Fruit fly (Drosophila melanogaster) whole organism, embryonic: ENCODE data around the gene lilli.
A peak's percentile ranks its signal among the peaks of the same experiment; 100 is the strongest.

Source experiments
- Atf6 ChIP-seq: fragments of 200-800 bp; sonication (Bioruptor generic); IDR thresholded peaks from 2 replicates; pipeline ENCODE4 v1.3.6; 2022; ENCODE audit warnings: missing biosample characterization, missing genetic modification characterization
- BEAF-32 ChIP-seq: fragments of 200-800 bp; sonication (Bioruptor generic); optimal IDR thresholded peaks from 3 replicates; lab custom pipeline; 2017; ENCODE audit warnings: missing biosample characterization, missing genetic modification characterization, mild to moderate bottlenecking, moderate library complexity, missing genetic modification reagents
- CG10147 ChIP-seq: fragments of 200-800 bp; sonication (Bioruptor generic); optimal IDR thresholded peaks from 2 replicates; lab custom pipeline; 2019; ENCODE audit warnings: missing biosample characterization, mild to moderate bottlenecking, missing genetic modification characterization, moderate library complexity
- CG10209 ChIP-seq: fragments of 200-800 bp; sonication (Bioruptor generic); optimal IDR thresholded peaks from 3 replicates; lab custom pipeline; 2017; ENCODE audit warnings: missing biosample characterization, mild to moderate bottlenecking, missing genetic modification characterization, missing genetic modification reagents
- CG11456 ChIP-seq: fragments of 200-800 bp; sonication (Bioruptor generic); IDR thresholded peaks from 3 replicates; pipeline ENCODE4 v1.3.6; 2022; ENCODE audit warnings: missing biosample characterization, missing genetic modification characterization
- CG11504 ChIP-seq: fragments of 200-800 bp; sonication (Bioruptor generic); optimal IDR thresholded peaks from 3 replicates; lab custom pipeline; 2019; ENCODE audit warnings: missing biosample characterization, mild to moderate bottlenecking, missing genetic modification characterization, moderate library complexity
- CG13296 ChIP-seq: fragments of 200-800 bp; sonication (Bioruptor generic); optimal IDR thresholded peaks from 3 replicates; lab custom pipeline; 2018; ENCODE audit warnings: missing biosample characterization, mild to moderate bottlenecking, missing genetic modification characterization
- CG17361 ChIP-seq: fragments of 200-800 bp; sonication (Bioruptor generic); IDR thresholded peaks from 3 replicates; pipeline ENCODE4 v1.3.6; 2022; ENCODE audit warnings: missing biosample characterization, missing genetic modification characterization
- CG17612 ChIP-seq: fragments of 200-800 bp; sonication (Bioruptor generic); IDR thresholded peaks from 2 replicates; pipeline ENCODE4 v1.3.6; 2022; ENCODE audit warnings: missing biosample characterization, missing genetic modification characterization
- CG18764 ChIP-seq: fragments of 200-800 bp; sonication (Bioruptor generic); optimal IDR thresholded peaks from 3 replicates; lab custom pipeline; 2016; ENCODE audit warnings: missing biosample characterization, missing genetic modification characterization
- CG2875 ChIP-seq: fragments of 200-800 bp; sonication (Bioruptor generic); optimal IDR thresholded peaks from 2 replicates; lab custom pipeline; 2017; ENCODE audit warnings: missing biosample characterization, mild to moderate bottlenecking, missing genetic modification characterization, missing genetic modification reagents
- CG2889 ChIP-seq: fragments of 200-800 bp; sonication (Bioruptor generic); IDR thresholded peaks from 3 replicates; pipeline ENCODE4 v1.3.6; 2022; ENCODE audit warnings: missing biosample characterization, missing genetic modification characterization
- CG30431 ChIP-seq: fragments of 200-800 bp; sonication (Bioruptor generic); optimal IDR thresholded peaks from 2 replicates; lab custom pipeline; 2017; ENCODE audit warnings: missing biosample characterization, missing genetic modification characterization
- CG34224 ChIP-seq: fragments of 200-800 bp; sonication (Bioruptor generic); IDR thresholded peaks from 3 replicates; pipeline ENCODE4 v1.3.6; 2022; ENCODE audit warnings: missing biosample characterization, missing genetic modification characterization; ENCODE audit not compliant: partially characterized antibody
- CG4854 ChIP-seq: fragments of 200-800 bp; sonication (Bioruptor generic); optimal IDR thresholded peaks from 2 replicates; lab custom pipeline; 2016; ENCODE audit warnings: missing biosample characterization, missing genetic modification characterization, inconsistent platforms
- CG6854 ChIP-seq: fragments of 200-800 bp; sonication (Bioruptor generic); optimal IDR thresholded peaks from 3 replicates; lab custom pipeline; 2017; ENCODE audit warnings: missing biosample characterization, mild to moderate bottlenecking, missing genetic modification characterization
- CG8924 ChIP-seq: fragments of 200-800 bp; optimal IDR thresholded peaks from 3 replicates; lab custom pipeline; 2019; ENCODE audit warnings: missing biosample characterization, mild to moderate bottlenecking, missing genetic modification characterization, moderate library complexity
- CG9437 ChIP-seq: fragments of 200-800 bp; sonication (Bioruptor generic); optimal IDR thresholded peaks from 2 replicates; lab custom pipeline; 2018; ENCODE audit warnings: missing biosample characterization, mild to moderate bottlenecking, missing genetic modification characterization
- Chrac-16 ChIP-seq: fragments of 200-800 bp; sonication (Bioruptor generic); optimal IDR thresholded peaks from 3 replicates; lab custom pipeline; 2016; ENCODE audit warnings: missing biosample characterization, missing genetic modification characterization
- Drgx ChIP-seq: fragments of 200-800 bp; sonication (Bioruptor generic); IDR thresholded peaks from 2 replicates; pipeline ENCODE4 v1.3.6; 2022; ENCODE audit warnings: missing biosample characterization, missing genetic modification characterization
- Elba2 ChIP-seq: fragments of 200-800 bp; sonication (Bioruptor generic); optimal IDR thresholded peaks from 3 replicates; lab custom pipeline; 2016; ENCODE audit warnings: missing biosample characterization, missing genetic modification characterization
- HmgD ChIP-seq: fragments of 200-800 bp; sonication (Bioruptor generic); optimal IDR thresholded peaks from 3 replicates; lab custom pipeline; 2016; ENCODE audit warnings: missing biosample characterization, missing genetic modification characterization
- Hmx ChIP-seq: fragments of 200-800 bp; sonication (Bioruptor generic); optimal IDR thresholded peaks from 2 replicates; lab custom pipeline; 2016; ENCODE audit warnings: missing biosample characterization, missing genetic modification characterization
- Hr39 ChIP-seq: fragments of >200 bp; optimal IDR thresholded peaks from 2 replicates; lab custom pipeline; 2017
- Hr51 ChIP-seq, 2 experiments: fragments of 200-800 bp; sonication (Bioruptor generic); optimal IDR thresholded peaks; 2 replicates in 1 of 2; 3 replicates in 1 of 2; lab custom pipeline; 2016 to 2018; ENCODE audit warnings: missing biosample characterization in 2 of 2, missing genetic modification characterization in 2 of 2, mild to moderate bottlenecking in 1 of 2, moderate library complexity in 1 of 2
- Jarid2 ChIP-seq: fragments of 200-800 bp; sonication (Bioruptor generic); optimal IDR thresholded peaks from 3 replicates; lab custom pipeline; 2017; ENCODE audit warnings: mild to moderate bottlenecking, missing biosample characterization, missing genetic modification reagents, missing genetic modification characterization
- Lpt ChIP-seq: fragments of >200 bp; optimal IDR thresholded peaks from 2 replicates; lab custom pipeline; 2018; ENCODE audit warnings: missing biosample characterization, missing genetic modification characterization
- Med ChIP-seq: fragments of 200-800 bp; sonication (Bioruptor generic); peaks from one replicate; lab custom pipeline; 2016; ENCODE audit warnings: missing biosample characterization, missing genetic modification characterization, mild to moderate bottlenecking, inconsistent platforms, moderate library complexity
- Nf-YA ChIP-seq: fragments of 200-800 bp; sonication (Bioruptor generic); IDR thresholded peaks from 2 replicates; pipeline ENCODE4 v1.3.6; 2022; ENCODE audit warnings: missing biosample characterization, missing genetic modification characterization
- abd-A ChIP-seq: fragments of 200-800 bp; sonication (Bioruptor generic); optimal IDR thresholded peaks from 3 replicates; lab custom pipeline; 2019; ENCODE audit warnings: missing biosample characterization, mild to moderate bottlenecking, missing genetic modification characterization, moderate library complexity
- aop ChIP-seq: fragments of 200-800 bp; sonication (Bioruptor generic); IDR thresholded peaks from 2 replicates; pipeline ENCODE4 v1.3.6; 2022; ENCODE audit warnings: missing biosample characterization, missing genetic modification characterization
- ash1 ChIP-seq: fragments of 200-800 bp; sonication (Bioruptor generic); optimal IDR thresholded peaks from 2 replicates; lab custom pipeline; 2018; ENCODE audit warnings: missing biosample characterization, mild to moderate bottlenecking, missing genetic modification characterization
- bigmax ChIP-seq: fragments of 200-800 bp; sonication (Bioruptor generic); optimal IDR thresholded peaks from 2 replicates; lab custom pipeline; 2018; ENCODE audit warnings: missing biosample characterization, mild to moderate bottlenecking, missing genetic modification characterization
- cad ChIP-seq: fragments of >200 bp; optimal IDR thresholded peaks from 2 replicates; lab custom pipeline; 2017; ENCODE audit warnings: missing biosample characterization, missing genetic modification characterization
- crc ChIP-seq: fragments of 200-800 bp; sonication (Bioruptor generic); optimal IDR thresholded peaks from 2 replicates; lab custom pipeline; 2016; ENCODE audit warnings: missing biosample characterization, missing genetic modification characterization
- fd102C ChIP-seq: fragments of 200-800 bp; sonication (Bioruptor generic); optimal IDR thresholded peaks from 2 replicates; lab custom pipeline; 2018; ENCODE audit warnings: missing biosample characterization, mild to moderate bottlenecking, missing genetic modification characterization, moderate library complexity
- ham ChIP-seq: fragments of 200-800 bp; sonication (Bioruptor generic); IDR thresholded peaks from 2 replicates; pipeline ENCODE4 v1.3.6; 2022; ENCODE audit warnings: missing biosample characterization, missing genetic modification characterization
- hb ChIP-seq: fragments of 200-800 bp; sonication (Bioruptor generic); IDR thresholded peaks from 3 replicates; pipeline ENCODE4 v1.3.6; 2022; ENCODE audit warnings: missing biosample characterization, missing genetic modification characterization; ENCODE audit not compliant: partially characterized antibody
- ind ChIP-seq: fragments of 200-800 bp; sonication (Bioruptor generic); optimal IDR thresholded peaks from 3 replicates; lab custom pipeline; 2016; ENCODE audit warnings: missing biosample characterization, missing genetic modification characterization
- jigr1 ChIP-seq: fragments of 200-800 bp; sonication (Bioruptor generic); IDR thresholded peaks from 3 replicates; pipeline ENCODE4 v1.3.6; 2022; ENCODE audit warnings: missing biosample characterization, missing genetic modification characterization
- ken ChIP-seq: fragments of 200-800 bp; sonication (Bioruptor generic); IDR thresholded peaks from 3 replicates; pipeline ENCODE4 v1.3.6; 2022; ENCODE audit warnings: missing biosample characterization, missing genetic modification characterization
- knrl ChIP-seq: fragments of 200-800 bp; sonication (Bioruptor generic); IDR thresholded peaks from 3 replicates; pipeline ENCODE4 v1.3.6; 2022; ENCODE audit warnings: missing biosample characterization, missing genetic modification characterization; ENCODE audit not compliant: partially characterized antibody
- lbe ChIP-seq: fragments of 200-800 bp; sonication (Bioruptor generic); optimal IDR thresholded peaks from 2 replicates; lab custom pipeline; 2016; ENCODE audit warnings: missing biosample characterization, mild to moderate bottlenecking, missing genetic modification characterization
- org-1 ChIP-seq: fragments of 200-800 bp; sonication (Bioruptor generic); optimal IDR thresholded peaks from 2 replicates; lab custom pipeline; 2017; ENCODE audit warnings: missing biosample characterization, missing genetic modification characterization
- phol ChIP-seq: fragments of 200-800 bp; sonication (Bioruptor generic); optimal IDR thresholded peaks from 3 replicates; lab custom pipeline; 2018; ENCODE audit warnings: missing biosample characterization, mild to moderate bottlenecking, missing genetic modification characterization, moderate library complexity
- psq ChIP-seq: fragments of 200-800 bp; sonication (Bioruptor generic); optimal IDR thresholded peaks from 2 replicates; lab custom pipeline; 2017; ENCODE audit warnings: missing biosample characterization, missing genetic modification characterization
- ro ChIP-seq: fragments of 200-800 bp; sonication (Bioruptor generic); IDR thresholded peaks from 2 replicates; pipeline ENCODE4 v1.3.6; 2022; ENCODE audit warnings: missing biosample characterization, missing genetic modification characterization
- sima ChIP-seq: fragments of 200-800 bp; sonication (Bioruptor generic); optimal IDR thresholded peaks from 2 replicates; lab custom pipeline; 2016; ENCODE audit warnings: missing biosample characterization, missing genetic modification characterization
- unpg ChIP-seq: fragments of 200-800 bp; sonication (Bioruptor generic); optimal IDR thresholded peaks from 3 replicates; lab custom pipeline; 2018; ENCODE audit warnings: missing biosample characterization, mild to moderate bottlenecking, missing genetic modification characterization, moderate library complexity
- vfl ChIP-seq: fragments of 200-800 bp; sonication (Bioruptor generic); optimal IDR thresholded peaks from 2 replicates; lab custom pipeline; 2016; ENCODE audit warnings: missing biosample characterization, missing genetic modification characterization

lilli gene

DNA sequence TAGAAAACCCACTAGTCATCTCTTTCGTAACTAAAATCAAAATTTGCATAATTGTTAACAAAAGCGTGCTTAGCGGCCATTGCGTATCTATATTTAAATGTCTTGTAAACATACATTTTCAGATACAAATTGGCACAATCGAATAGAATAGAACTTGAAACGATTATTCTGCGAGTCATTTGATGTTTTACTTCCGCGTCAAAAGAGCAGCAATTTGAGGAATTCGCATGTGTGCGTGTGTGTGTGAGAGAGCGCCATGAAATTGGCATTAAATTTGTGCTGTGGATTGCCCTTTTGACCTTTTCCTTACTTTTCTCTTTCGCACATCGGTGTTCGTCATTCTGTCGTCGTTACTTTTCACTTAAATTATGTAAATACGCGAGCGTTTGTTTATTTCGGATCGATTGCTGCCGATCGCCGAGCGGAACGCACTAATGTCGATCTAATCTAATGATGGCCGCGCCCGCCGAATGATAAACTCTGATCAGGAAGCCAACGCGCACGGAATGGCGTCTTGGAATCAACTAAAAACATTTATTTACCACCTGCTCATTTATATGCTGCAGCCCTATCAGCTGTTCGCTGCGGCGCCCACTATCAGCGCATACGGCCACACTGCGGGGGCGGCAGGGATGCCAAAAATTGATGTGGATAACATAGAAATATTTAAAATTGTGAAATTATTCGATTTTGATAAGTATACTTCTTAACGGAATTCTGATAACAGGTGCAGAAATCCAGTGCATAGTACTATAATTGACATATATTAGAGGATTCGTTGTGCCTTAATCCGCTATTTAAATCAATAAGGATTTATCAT is 836 bp upstream of the lilli start (continued):
- TF ChIP-seq HmgD (no peak), aop (peak; percentile 42; the same call in 1 of the 2 replicates), vfl (no peak), crc (no peak), hb (GFP tag; lab: Robert Waterston, UW) (no peak), CG18764 (no peak), cad (GFP tag; lab: Kevin White, UChicago) (no peak), bigmax (GFP tag; lab: Kevin White, UChicago) (peak; percentile 40), Chrac-16 (GFP tag; lab: Kevin White, UChicago) (no peak), psq (GFP tag; lab: Kevin White, UChicago) (no peak), BEAF-32 (no peak), CG10147 (GFP tag; lab: Kevin White, UChicago) (no peak), knrl (GFP tag; lab: Robert Waterston, UW) (no peak), ro (GFP tag; lab: Robert Waterston, UW) (no peak), CG4854 (GFP tag; lab: Kevin White, UChicago) (no peak), Med (GFP tag; lab: Kevin White, UChicago) (peak; percentile 96), CG34224 (peak; percentile 51), sima (GFP tag; lab: Kevin White, UChicago) (no peak), lbe (no peak), Hr39 (lab: Kevin White, UChicago) (no peak), CG8924 (tag; lab: Kevin White, UChicago) (peak; percentile 82), CG11456 (GFP tag; lab: Robert Waterston, UW) (peak; percentile 81), CG30431 (GFP tag; lab: Kevin White, UChicago) (no peak), unpg (GFP tag; lab: Kevin White, UChicago) (no peak), Hr51 (GFP tag; optimal IDR thresholded peaks at IDR 0.05; lab: Kevin White, UChicago) (no peak), CG6854 (GFP tag; lab: Kevin White, UChicago) (peak; percentile 54), org-1 (peak; percentile 2), fd102C (GFP tag; lab: Kevin White, UChicago) (peak; percentile 15), CG17612 (GFP tag; lab: Robert Waterston, UW) (no peak), CG17361 (peak; percentile 72; the same call in 1 of the 3 replicates), ind (GFP tag; lab: Kevin White, UChicago) (no peak), Elba2 (GFP tag; lab: Kevin White, UChicago) (no peak), jigr1 (GFP tag; lab: Robert Waterston, UW) (no peak), abd-A (tag; lab: Kevin White, UChicago) (peak; percentile 91), Nf-YA (0 out of 2 replicates have a peak, but pooled peaks have one; percentile 21), Atf6 (peak; percentile 31), CG2875 (GFP tag; lab: Kevin White, UChicago) (no peak), Lpt (GFP tag; lab: Kevin White, UChicago) (no peak), CG9437 (GFP tag; lab: Kevin White, UChicago) (no peak), phol (peak; percentile 71), ham (GFP tag; lab: Robert Waterston, UW) (peak; percentile 40; the same call in 1 of the 2 replicates), Hmx (GFP tag; lab: Kevin White, UChicago) (no peak), Drgx (GFP tag; lab: Robert Waterston, UW) (peak; percentile 49), CG10209 (no peak), ash1 (peak; percentile 65), CG13296 (GFP tag; lab: Kevin White, UChicago) (peak; percentile 57), ken (GFP tag; lab: Robert Waterston, UW) (peak; percentile 65; the same call in 2 of the 3 replicates), CG2889 (no peak), Jarid2 (GFP tag; lab: Kevin White, UChicago) (peak; percentile 93), CG11504 (tag; lab: Kevin White, UChicago) (peak; percentile 41)
